Fruit fly (Drosophila melanogaster): ENCODE data around the gene Inx2.

The Inx2 gene

dm6 chrX:7000444-7001134, 2.1 kb downstream of the Inx2 start (continued):
- TF ChIP-seq CG14014 (GFP tag; IDR thresholded peaks at IDR 0.05): no peak
- no peak for TF ChIP-seq CG43689 (GFP tag; IDR thresholded peaks at IDR 0.05)
- no peak for TF ChIP-seq CG1792 (GFP tag; optimal IDR thresholded peaks at IDR 0.05)
- TF ChIP-seq CG9437 (GFP tag; optimal IDR thresholded peaks at IDR 0.05): peak; percentile 56
- no peak for TF ChIP-seq ssp (GFP tag; IDR thresholded peaks at IDR 0.05)
- peak; percentile 16 for TF ChIP-seq Six4 (GFP tag; optimal IDR thresholded peaks at IDR 0.05)
- TF ChIP-seq chn (GFP tag; optimal IDR thresholded peaks at IDR 0.05): no peak
- no peak for TF ChIP-seq CG3163 (GFP tag; optimal IDR thresholded peaks at IDR 0.05)
- TF ChIP-seq p53 (GFP tag; optimal IDR thresholded peaks at IDR 0.05): no peak
- no peak for TF ChIP-seq dan (GFP tag; IDR thresholded peaks at IDR 0.05)
- TF ChIP-seq CG14710 (tag; optimal IDR thresholded peaks at IDR 0.05): peak; percentile 48
- TF ChIP-seq CG16815 (GFP tag; optimal IDR thresholded peaks at IDR 0.05): no peak
- TF ChIP-seq CG15696 (tag; optimal IDR thresholded peaks at IDR 0.05): peak; percentile 38
- TF ChIP-seq zen2 (GFP tag; IDR thresholded peaks at IDR 0.05; ENCODE audit: partially characterized antibody): no peak
- TF ChIP-seq dmrt11E (tag; optimal IDR thresholded peaks at IDR 0.05): peak; percentile 33
- peak; percentile 89 for TF ChIP-seq pros (GFP tag; optimal IDR thresholded peaks at IDR 0.05)
- no peak for TF ChIP-seq CG18262 (tag; optimal IDR thresholded peaks at IDR 0.05)
- TF ChIP-seq CG17361 (GFP tag; IDR thresholded peaks at IDR 0.05): peak; percentile 80; the same call in 2 of the 3 replicates
- TF ChIP-seq bigmax (GFP tag; optimal IDR thresholded peaks at IDR 0.05): no peak
- no peak for TF ChIP-seq chm (GFP tag; IDR thresholded peaks at IDR 0.05)
- TF ChIP-seq CTCF (GFP tag; optimal IDR thresholded peaks at IDR 0.05): no peak
- TF ChIP-seq Fer3 (tag; optimal IDR thresholded peaks at IDR 0.05): no peak

- no peak for TF ChIP-seq NC2β (GFP tag; optimal IDR thresholded peaks at IDR 0.05)
- TF ChIP-seq CG10543 (GFP tag; optimal IDR thresholded peaks at IDR 0.05): peak; percentile 35
- no peak for TF ChIP-seq sr (GFP tag; IDR thresholded peaks at IDR 0.05)
- TF ChIP-seq lab (GFP tag; optimal IDR thresholded peaks at IDR 0.05): peak; percentile 80
- no peak for TF ChIP-seq CG11398 (GFP tag; optimal IDR thresholded peaks at IDR 0.05)
- TF ChIP-seq CG15073 (GFP tag; optimal IDR thresholded peaks at IDR 0.05): no peak
- peak; percentile 11; the same call in 1 of the 3 replicates for TF ChIP-seq z (GFP tag; IDR thresholded peaks at IDR 0.05)
- TF ChIP-seq so (GFP tag; IDR thresholded peaks at IDR 0.05): peak; percentile 23; the same call in 1 of the 3 replicates
- TF ChIP-seq Nf-YB (GFP tag; optimal IDR thresholded peaks at IDR 0.05): no peak
- TF ChIP-seq nmo (GFP tag; optimal IDR thresholded peaks at IDR 0.05): peak; percentile 17
- no peak for TF ChIP-seq CG7372 (GFP tag; IDR thresholded peaks at IDR 0.05)
- peak; percentile 55 for TF ChIP-seq CoRest (tag; optimal IDR thresholded peaks at IDR 0.05)
- TF ChIP-seq CG1832 (GFP tag; optimal IDR thresholded peaks at IDR 0.05): no peak
- peak; percentile 56 for TF ChIP-seq Vsx1 (GFP tag; optimal IDR thresholded peaks at IDR 0.05)
- TF ChIP-seq croc (GFP tag; conservative IDR thresholded peaks at IDR 0.05): no peak
- no peak for TF ChIP-seq Myb (GFP tag; optimal IDR thresholded peaks at IDR 0.05)
- no peak for TF ChIP-seq CG30020 (tag; optimal IDR thresholded peaks at IDR 0.05)
- TF ChIP-seq CG11504 (tag; optimal IDR thresholded peaks at IDR 0.05): peak; percentile 3
- no peak for TF ChIP-seq Usf (GFP tag; optimal IDR thresholded peaks at IDR 0.05)
- no peak for TF ChIP-seq Lim3 (GFP tag; IDR thresholded peaks at IDR 0.05)
- TF ChIP-seq eve (GFP tag; optimal IDR thresholded peaks at IDR 0.05): peak in 1 of 2 experiments; percentile 42
- no peak for TF ChIP-seq CG5953 (GFP tag; IDR thresholded peaks at IDR 0.05)
- TF ChIP-seq Xrp1 (GFP tag; IDR thresholded peaks at IDR 0.05): peak; percentile 51
- no peak for TF ChIP-seq CG17612 (GFP tag; IDR thresholded peaks at IDR 0.05)
- no peak for TF ChIP-seq gt (GFP tag; IDR thresholded peaks at IDR 0.05)
- TF ChIP-seq pnt (GFP tag; optimal IDR thresholded peaks at IDR 0.05): no peak
- peak; percentile 56 for TF ChIP-seq dmrt99B (tag; optimal IDR thresholded peaks at IDR 0.05)
- peak; percentile 53 for TF ChIP-seq D19A (tag; optimal IDR thresholded peaks at IDR 0.05)
- TF ChIP-seq Sox102F (GFP tag; optimal IDR thresholded peaks at IDR 0.05): peak; percentile 53
Measured at dm6 chrX:7001135-7001769, 2.8 kb downstream of the Inx2 start.
